Fruit fly (Drosophila melanogaster) whole organism, wandering third instar larva: Measurements from ENCODE around the gene CG14535.

Experiments used
- CG9705 ChIP-seq: fragments of 200-800 bp; sonication (Bioruptor generic); optimal IDR thresholded peaks from 2 replicates; lab custom pipeline; 2018; ENCODE audit warnings: missing biosample characterization, mild to moderate bottlenecking, missing genetic modification characterization
- CrebA ChIP-seq: fragments of 200-800 bp; sonication (Bioruptor generic); optimal IDR thresholded peaks from 2 replicates; lab custom pipeline; 2016; ENCODE audit warnings: missing biosample characterization, mild to moderate bottlenecking, missing genetic modification characterization, borderline replicate concordance
- Dfd ChIP-seq: fragments of >200 bp; optimal IDR thresholded peaks from 2 replicates; lab custom pipeline; 2017; ENCODE audit warnings: missing biosample characterization, missing genetic modification characterization
- GATAd ChIP-seq: sonication (Bioruptor generic); optimal IDR thresholded peaks from 2 replicates; lab custom pipeline; 2016; ENCODE audit warnings: missing biosample characterization, missing genetic modification characterization
- HLH106 ChIP-seq: fragments of 200-800 bp; optimal IDR thresholded peaks from 3 replicates; lab custom pipeline; 2019; ENCODE audit warnings: missing biosample characterization, mild to moderate bottlenecking, missing genetic modification characterization, moderate library complexity
- Hr83 ChIP-seq: fragments of 200-300 bp; sonication (Bioruptor generic); optimal IDR thresholded peaks from 2 replicates; lab custom pipeline; 2016; ENCODE audit warnings: missing biosample characterization, mild to moderate bottlenecking, missing genetic modification characterization, moderate library complexity; ENCODE audit not compliant: poor library complexity, severe bottlenecking
- Jra ChIP-seq: sonication (Bioruptor generic); optimal IDR thresholded peaks from 2 replicates; lab custom pipeline; 2016; ENCODE audit warnings: missing biosample characterization, missing genetic modification characterization
- Mio ChIP-seq: sonication (Bioruptor generic); optimal IDR thresholded peaks from 2 replicates; lab custom pipeline; 2016; ENCODE audit warnings: missing biosample characterization, missing genetic modification characterization
- Myc ChIP-seq: fragments of >200 bp; optimal IDR thresholded peaks from 2 replicates; lab custom pipeline; 2017
- N ChIP-seq: fragments of >200 bp; optimal IDR thresholded peaks from 2 replicates; lab custom pipeline; 2018; ENCODE audit warnings: missing biosample characterization, missing external identifiers, missing genetic modification characterization
- OdsH ChIP-seq: fragments of 200-800 bp; sonication (Bioruptor generic); optimal IDR thresholded peaks from 2 replicates; lab custom pipeline; 2016; ENCODE audit warnings: missing biosample characterization, mild to moderate bottlenecking, missing genetic modification characterization
- Rel ChIP-seq, 2 experiments: fragments of 200-800 bp; sonication (Bioruptor generic) in 1 of 2; optimal IDR thresholded peaks; 2 replicates in 1 of 2; 3 replicates in 1 of 2; lab custom pipeline; 2016 to 2019; ENCODE audit warnings: mild to moderate bottlenecking in 2 of 2, missing biosample characterization in 2 of 2, missing genetic modification characterization in 2 of 2, moderate library complexity in 1 of 2
- br ChIP-seq: fragments of 200-800 bp; sonication (Bioruptor generic); optimal IDR thresholded peaks from 2 replicates; lab custom pipeline; 2016; ENCODE audit warnings: missing biosample characterization, missing genetic modification characterization
- brk ChIP-seq: fragments of 200-800 bp; sonication (Bioruptor generic); optimal IDR thresholded peaks from 2 replicates; lab custom pipeline; 2016; ENCODE audit warnings: missing biosample characterization, mild to moderate bottlenecking, missing genetic modification characterization
- dl ChIP-seq, 2 experiments: fragments of 175-275, 200-275 bp in 1 of 2; fragments of 200-275 bp in 1 of 2; sonication (Bioruptor generic); optimal IDR thresholded peaks; lab custom pipeline; 2018; ENCODE audit warnings: mild to moderate bottlenecking in 2 of 2, missing biosample characterization in 2 of 2, missing genetic modification characterization in 2 of 2, moderate library complexity in 2 of 2; ENCODE audit not compliant: partially characterized antibody in 2 of 2, insufficient read depth in 1 of 2
- dmrt93B ChIP-seq: fragments of 200-800 bp; sonication (Bioruptor generic); optimal IDR thresholded peaks from 2 replicates; lab custom pipeline; 2018; ENCODE audit warnings: missing biosample characterization, mild to moderate bottlenecking, missing genetic modification characterization
- dsf ChIP-seq: sonication (Bioruptor generic); optimal IDR thresholded peaks from 2 replicates; lab custom pipeline; 2016; ENCODE audit warnings: missing biosample characterization, missing genetic modification characterization, borderline replicate concordance
- ey ChIP-seq: fragments of 200-800 bp; sonication (Bioruptor generic); optimal IDR thresholded peaks from 2 replicates; lab custom pipeline; 2016; ENCODE audit warnings: missing biosample characterization, missing genetic modification characterization
- foxo ChIP-seq, 2 experiments: fragments of 200-800 bp; sonication (Bioruptor generic); optimal IDR thresholded peaks; 2 replicates in 1 of 2; 3 replicates in 1 of 2; lab custom pipeline; 2016 to 2017; ENCODE audit warnings: missing biosample characterization in 2 of 2, missing genetic modification characterization in 2 of 2
- fru ChIP-seq: fragments of 200-800 bp; sonication (Bioruptor generic); optimal IDR thresholded peaks from 3 replicates; lab custom pipeline; 2016; ENCODE audit warnings: missing biosample characterization, mild to moderate bottlenecking, missing genetic modification characterization
- h ChIP-seq: fragments of 200-800 bp; sonication (Bioruptor generic); optimal IDR thresholded peaks from 3 replicates; lab custom pipeline; 2016; ENCODE audit warnings: missing biosample characterization, mild to moderate bottlenecking, missing genetic modification characterization
- lola ChIP-seq: fragments of >200 bp; optimal IDR thresholded peaks from 2 replicates; lab custom pipeline; 2017; ENCODE audit warnings: missing biosample characterization, missing genetic modification characterization
- pan ChIP-seq: fragments of >200 bp; optimal IDR thresholded peaks from 2 replicates; lab custom pipeline; 2017
- psq ChIP-seq: fragments of 200-800 bp; sonication (Bioruptor generic); optimal IDR thresholded peaks from 3 replicates; lab custom pipeline; 2017; ENCODE audit warnings: missing biosample characterization, mild to moderate bottlenecking, missing genetic modification characterization, moderate library complexity
- rgr ChIP-seq: fragments of 200-800 bp; sonication (Bioruptor generic); optimal IDR thresholded peaks from 3 replicates; lab custom pipeline; 2016; ENCODE audit warnings: missing biosample characterization, mild to moderate bottlenecking, missing genetic modification characterization
- sage ChIP-seq: fragments of 200-800 bp; sonication (Bioruptor generic); optimal IDR thresholded peaks from 2 replicates; lab custom pipeline; 2016; ENCODE audit warnings: missing biosample characterization, mild to moderate bottlenecking, missing genetic modification characterization
- sv ChIP-seq: fragments of 200-800 bp; sonication (Bioruptor generic); optimal IDR thresholded peaks from 3 replicates; lab custom pipeline; 2016; ENCODE audit warnings: missing biosample characterization, missing genetic modification characterization
- tai ChIP-seq: sonication (Bioruptor generic); optimal IDR thresholded peaks from 2 replicates; lab custom pipeline; 2016; ENCODE audit warnings: missing biosample characterization, missing genetic modification characterization
- usp ChIP-seq: fragments of >200 bp; optimal IDR thresholded peaks from 2 replicates; lab custom pipeline; 2017; ENCODE audit warnings: missing biosample characterization, missing genetic modification characterization
- woc ChIP-seq: sonication (Bioruptor generic); optimal IDR thresholded peaks from 2 replicates; lab custom pipeline; 2016; ENCODE audit warnings: missing biosample characterization, mild to moderate bottlenecking, missing genetic modification characterization

CG14535 gene

dm6 chr2L:7897245-7897644 lies 42.0 kb upstream of the CG14535 start:
- TF ChIP-seq sage (GFP tag; lab: Kevin White, UChicago) = no peak
- TF ChIP-seq fru (GFP tag; lab: Kevin White, UChicago) = peak; percentile 57
- TF ChIP-seq psq (GFP tag; lab: Kevin White, UChicago) = peak; percentile 25
- TF ChIP-seq CG9705 (GFP tag; lab: Kevin White, UChicago) = no peak
- TF ChIP-seq OdsH (GFP tag; lab: Kevin White, UChicago) = peak; percentile 21
- TF ChIP-seq rgr (GFP tag; lab: Kevin White, UChicago) = peak; percentile 25
- no peak for TF ChIP-seq pan
- TF ChIP-seq Rel (GFP tag; optimal IDR thresholded peaks at IDR 0.05; lab: Kevin White, UChicago) = no peak
- TF ChIP-seq Rel (tag; optimal IDR thresholded peaks at IDR 0.05; lab: Kevin White, UChicago) = no peak
- no peak for TF ChIP-seq tai (GFP tag; lab: Kevin White, UChicago)
- TF ChIP-seq N (GFP tag; lab: Kevin White, UChicago) = no peak
- TF ChIP-seq brk = no peak
- TF ChIP-seq foxo (GFP tag; optimal IDR thresholded peaks at IDR 0.05; lab: Kevin White, UChicago) = peak in 1 of 2 experiments; percentile 54
- TF ChIP-seq dmrt93B (GFP tag; lab: Kevin White, UChicago) = peak; percentile 4
- TF ChIP-seq GATAd (GFP tag; lab: Kevin White, UChicago) = no peak
- peak; percentile 53 for TF ChIP-seq woc (GFP tag; lab: Kevin White, UChicago)
- peak; percentile 44 for TF ChIP-seq ey
- peak; percentile 21 for TF ChIP-seq HLH106
- TF ChIP-seq Mio (GFP tag; lab: Kevin White, UChicago) = no peak
- TF ChIP-seq h (GFP tag; lab: Kevin White, UChicago) = peak; percentile 68

- TF ChIP-seq tai (GFP tag; lab: Kevin White, UChicago) = peak; percentile 46
- peak; percentile 47 for TF ChIP-seq Myc (lab: Kevin White, UChicago)
- no peak for TF ChIP-seq usp (GFP tag; lab: Kevin White, UChicago)
- TF ChIP-seq dl (GFP tag; optimal IDR thresholded peaks at IDR 0.05; lab: Kevin White, UChicago; ENCODE audit: insufficient read depth in 1 of 2, partially characterized antibody in 2 of 2) = peak in 1 of 2 experiments; percentile 18
Observed at dm6 chr2L:7890654-7891114, 35.4 kb upstream of the CG14535 start, which contains the start of gene Spn28Db. Gene Spn28Db, minus strand, starts transcription at chr2L:7890704.

- TF ChIP-seq CG9705 (GFP tag; lab: Kevin White, UChicago) (no peak), ey (no peak), HLH106 (no peak), sv (GFP tag; lab: Kevin White, UChicago) (no peak), Jra (GFP tag; lab: Kevin White, UChicago) (no peak), woc (GFP tag; lab: Kevin White, UChicago) (no peak), OdsH (GFP tag; lab: Kevin White, UChicago) (no peak), br (GFP tag; lab: Kevin White, UChicago) (no peak), foxo (GFP tag; optimal IDR thresholded peaks at IDR 0.05; lab: Kevin White, UChicago) (no peak), CrebA (GFP tag; lab: Kevin White, UChicago) (no peak)
Observed at dm6 chr2L:7889029-7889428, 33.8 kb upstream of the CG14535 start, which contains the start of gene Spn28Da. Gene Spn28Da, minus strand, starts transcription at chr2L:7889129.

dm6 chr2L:7887333-7887732 lies 32.1 kb upstream of the CG14535 start, which contains the start of gene CG7102:
Gene CG7102, minus strand, starts transcription at chr2L:7887513.
- TF ChIP-seq Rel (GFP tag; optimal IDR thresholded peaks at IDR 0.05; lab: Kevin White, UChicago) = no peak
- TF ChIP-seq Rel (tag; optimal IDR thresholded peaks at IDR 0.05; lab: Kevin White, UChicago) = no peak
- no peak for TF ChIP-seq rgr (GFP tag; lab: Kevin White, UChicago)
- TF ChIP-seq tai (GFP tag; lab: Kevin White, UChicago) = no peak
- no peak for TF ChIP-seq dsf
- no peak for TF ChIP-seq brk
- TF ChIP-seq Myc (lab: Kevin White, UChicago) = no peak
- TF ChIP-seq Hr83 (GFP tag; lab: Kevin White, UChicago) = no peak
- no peak for TF ChIP-seq ey
- TF ChIP-seq lola (GFP tag; lab: Kevin White, UChicago) = no peak
- no peak for TF ChIP-seq CrebA (GFP tag; lab: Kevin White, UChicago)
- TF ChIP-seq Dfd (GFP tag; lab: Kevin White, UChicago) = no peak
- no peak for TF ChIP-seq Jra (GFP tag; lab: Kevin White, UChicago)
- TF ChIP-seq fru (GFP tag; lab: Kevin White, UChicago) = no peak
- TF ChIP-seq sv (GFP tag; lab: Kevin White, UChicago) = no peak
- TF ChIP-seq HLH106 = no peak
- no peak for TF ChIP-seq h (GFP tag; lab: Kevin White, UChicago)
- no peak for TF ChIP-seq GATAd (GFP tag; lab: Kevin White, UChicago)
- TF ChIP-seq, all 38 proteins: peak for 0
